Fruit fly (Drosophila melanogaster) whole organism, embryonic: ENCODE data around the gene CG46460.

Source experiments
- BEAF-32 ChIP-seq: fragments of 200-800 bp; sonication (Bioruptor generic); optimal IDR thresholded peaks from 3 replicates; lab custom pipeline; 2017; ENCODE audit warnings: missing biosample characterization, missing genetic modification characterization, mild to moderate bottlenecking, moderate library complexity, missing genetic modification reagents
- CG1024 ChIP-seq: fragments of 200-800 bp; sonication (Bioruptor generic); IDR thresholded peaks from 2 replicates; pipeline ENCODE4 v1.3.6; 2022; ENCODE audit warnings: missing biosample characterization, missing genetic modification characterization
- CG11398 ChIP-seq: fragments of 200-800 bp; sonication (Bioruptor generic); optimal IDR thresholded peaks from 2 replicates; lab custom pipeline; 2016; ENCODE audit warnings: missing biosample characterization, missing genetic modification characterization
- CG12391 ChIP-seq: fragments of 200-800 bp; sonication (Bioruptor generic); optimal IDR thresholded peaks from 3 replicates; lab custom pipeline; 2018; ENCODE audit warnings: missing biosample characterization, mild to moderate bottlenecking, missing genetic modification characterization, moderate library complexity
- CG13894 ChIP-seq: fragments of 200-800 bp; sonication (Bioruptor generic); optimal IDR thresholded peaks from 3 replicates; lab custom pipeline; 2018; ENCODE audit warnings: missing biosample characterization, mild to moderate bottlenecking, missing genetic modification characterization, moderate library complexity
- CG14441 ChIP-seq: fragments of 200-800 bp; sonication (Bioruptor generic); IDR thresholded peaks from 2 replicates; pipeline ENCODE4 v1.3.6; 2022; ENCODE audit warnings: missing biosample characterization, missing genetic modification characterization
- CG15011 ChIP-seq: fragments of 200-800 bp; sonication (Bioruptor generic); optimal IDR thresholded peaks from 3 replicates; lab custom pipeline; 2018; ENCODE audit warnings: missing biosample characterization, mild to moderate bottlenecking, missing genetic modification characterization
- CG15601 ChIP-seq: fragments of 200-800 bp; sonication (Bioruptor generic); optimal IDR thresholded peaks from 3 replicates; lab custom pipeline; 2019; ENCODE audit warnings: missing biosample characterization, mild to moderate bottlenecking, missing genetic modification characterization, moderate library complexity
- CG17186 ChIP-seq: fragments of 200-800 bp; sonication (Bioruptor generic); optimal IDR thresholded peaks from 3 replicates; lab custom pipeline; 2017; ENCODE audit warnings: missing biosample characterization, missing genetic modification reagents, missing genetic modification characterization
- CG17385 ChIP-seq: fragments of 200-800 bp; sonication (Bioruptor generic); optimal IDR thresholded peaks from 3 replicates; lab custom pipeline; 2018; ENCODE audit warnings: missing biosample characterization, mild to moderate bottlenecking, missing genetic modification characterization
- CG17802 ChIP-seq: fragments of 200-800 bp; sonication (Bioruptor generic); optimal IDR thresholded peaks from 2 replicates; lab custom pipeline; 2018; ENCODE audit warnings: missing biosample characterization, mild to moderate bottlenecking, missing genetic modification characterization, moderate library complexity
- CG1792 ChIP-seq: fragments of 200-800 bp; sonication (Bioruptor generic); optimal IDR thresholded peaks from 2 replicates; lab custom pipeline; 2016; ENCODE audit warnings: missing biosample characterization, missing genetic modification characterization
- CG31441 ChIP-seq: fragments of 200-800 bp; sonication (Bioruptor generic); IDR thresholded peaks from 2 replicates; pipeline ENCODE4 v1.3.6; 2022; ENCODE audit warnings: missing biosample characterization, missing genetic modification characterization
- CG4404 ChIP-seq: fragments of 200-800 bp; sonication (Bioruptor generic); IDR thresholded peaks from 2 replicates; pipeline ENCODE4 v1.3.6; 2022; ENCODE audit warnings: missing biosample characterization, missing genetic modification characterization
- CG4854 ChIP-seq: fragments of 200-800 bp; sonication (Bioruptor generic); optimal IDR thresholded peaks from 2 replicates; lab custom pipeline; 2016; ENCODE audit warnings: missing biosample characterization, missing genetic modification characterization, inconsistent platforms
- CG6272 ChIP-seq: fragments of 200-800 bp; sonication (Bioruptor generic); IDR thresholded peaks from 2 replicates; pipeline ENCODE4 v1.3.6; 2022; ENCODE audit warnings: missing biosample characterization, missing genetic modification characterization
- CG6813 ChIP-seq: fragments of 200-800 bp; sonication (Bioruptor generic); optimal IDR thresholded peaks from 2 replicates; lab custom pipeline; 2017; ENCODE audit warnings: missing biosample characterization, missing genetic modification characterization, mild to moderate bottlenecking, moderate library complexity, missing genetic modification reagents
- CG7556 ChIP-seq: fragments of 200-800 bp; sonication (Bioruptor generic); optimal IDR thresholded peaks from 2 replicates; lab custom pipeline; 2017; ENCODE audit warnings: missing biosample characterization, mild to moderate bottlenecking, missing genetic modification characterization
- CG7987 ChIP-seq: fragments of 200-800 bp; sonication (Bioruptor generic); optimal IDR thresholded peaks from 2 replicates; lab custom pipeline; 2018; ENCODE audit warnings: missing biosample characterization, mild to moderate bottlenecking, missing genetic modification characterization, moderate library complexity
- CG9817 ChIP-seq: fragments of 200-800 bp; sonication (Bioruptor generic); optimal IDR thresholded peaks from 2 replicates; lab custom pipeline; 2018; ENCODE audit warnings: missing biosample characterization, mild to moderate bottlenecking, missing genetic modification characterization, moderate library complexity
- CG9876 ChIP-seq: fragments of 200-800 bp; sonication (Bioruptor generic); optimal IDR thresholded peaks from 2 replicates; lab custom pipeline; 2016; ENCODE audit warnings: missing biosample characterization, missing genetic modification characterization
- Chrac-16 ChIP-seq: fragments of 200-800 bp; sonication (Bioruptor generic); optimal IDR thresholded peaks from 3 replicates; lab custom pipeline; 2016; ENCODE audit warnings: missing biosample characterization, missing genetic modification characterization
- Dbx ChIP-seq: fragments of 200-800 bp; sonication (Bioruptor generic); IDR thresholded peaks from 3 replicates; pipeline ENCODE4 v1.3.6; 2022; ENCODE audit warnings: missing biosample characterization, missing genetic modification characterization
- Eip74EF ChIP-seq, 2 experiments: fragments of 200-800 bp in 1 of 2; fragments of >200 bp in 1 of 2; sonication (Bioruptor generic) in 1 of 2; optimal IDR thresholded peaks; 2 replicates each; lab custom pipeline; 2017 to 2019; ENCODE audit warnings: missing biosample characterization in 2 of 2, missing genetic modification characterization in 2 of 2, mild to moderate bottlenecking in 1 of 2, moderate library complexity in 1 of 2
- Ets97D ChIP-seq: fragments of 200-800 bp; sonication (Bioruptor generic); optimal IDR thresholded peaks from 3 replicates; lab custom pipeline; 2016; ENCODE audit warnings: missing biosample characterization, missing genetic modification characterization
- Fer1 ChIP-seq: fragments of 200-800 bp; sonication (Bioruptor generic); optimal IDR thresholded peaks from 2 replicates; lab custom pipeline; 2017; ENCODE audit warnings: missing biosample characterization, mild to moderate bottlenecking, missing genetic modification characterization
- Hr3 ChIP-seq: fragments of 200-800 bp; sonication (Bioruptor generic); optimal IDR thresholded peaks from 3 replicates; lab custom pipeline; 2016; ENCODE audit warnings: missing biosample characterization, missing genetic modification characterization
- Mad ChIP-seq: fragments of 200-800 bp; sonication (Bioruptor generic); optimal IDR thresholded peaks from 2 replicates; lab custom pipeline; 2016; ENCODE audit warnings: missing biosample characterization, missing genetic modification characterization
- Meics ChIP-seq: fragments of 200-800 bp; sonication (Bioruptor generic); optimal IDR thresholded peaks from 2 replicates; lab custom pipeline; 2017; ENCODE audit warnings: missing biosample characterization, mild to moderate bottlenecking, missing genetic modification characterization
- Optix ChIP-seq: fragments of 200-800 bp; sonication (Bioruptor generic); IDR thresholded peaks from 3 replicates; pipeline ENCODE4 v1.3.6; 2022; ENCODE audit warnings: missing biosample characterization, missing genetic modification characterization
- Sin3A ChIP-seq: fragments of >200 bp; optimal IDR thresholded peaks from 2 replicates; lab custom pipeline; 2018
- Sox100B ChIP-seq: fragments of 200-800 bp; sonication (Bioruptor generic); optimal IDR thresholded peaks from 3 replicates; lab custom pipeline; 2018; ENCODE audit warnings: missing biosample characterization, mild to moderate bottlenecking, missing genetic modification characterization
- Trl ChIP-seq, 3 experiments: fragments of >200 bp in 2 of 3; fragments of 200-800 bp in 1 of 3; sonication (Bioruptor generic) in 1 of 3; optimal IDR thresholded peaks; 2 replicates in 1 of 3; 3 replicates in 2 of 3; lab custom pipeline; 2016 to 2017; ENCODE audit warnings: missing biosample characterization in 1 of 3, missing genetic modification characterization in 1 of 3
- aop ChIP-seq: fragments of 200-800 bp; sonication (Bioruptor generic); IDR thresholded peaks from 2 replicates; pipeline ENCODE4 v1.3.6; 2022; ENCODE audit warnings: missing biosample characterization, missing genetic modification characterization
- bab2 ChIP-seq: fragments of 200-800 bp; sonication (Bioruptor generic); optimal IDR thresholded peaks from 2 replicates; lab custom pipeline; 2016; ENCODE audit warnings: missing biosample characterization, missing genetic modification characterization
- btn ChIP-seq: fragments of 200-800 bp; sonication (Bioruptor generic); optimal IDR thresholded peaks from 2 replicates; lab custom pipeline; 2016; ENCODE audit warnings: missing biosample characterization, missing genetic modification characterization
- crol ChIP-seq: fragments of 200-800 bp; sonication (Bioruptor generic); IDR thresholded peaks from 2 replicates; pipeline ENCODE4 v1.3.6; 2022; ENCODE audit warnings: missing biosample characterization, missing genetic modification characterization
- fd64A ChIP-seq: fragments of 200-800 bp; sonication (Bioruptor generic); optimal IDR thresholded peaks from 3 replicates; lab custom pipeline; 2018; ENCODE audit warnings: missing biosample characterization, mild to moderate bottlenecking, missing genetic modification characterization
- gfzf ChIP-seq: fragments of 200-800 bp; sonication (Bioruptor generic); optimal IDR thresholded peaks from 2 replicates; lab custom pipeline; 2016; ENCODE audit warnings: missing biosample characterization, mild to moderate bottlenecking, missing genetic modification characterization, moderate library complexity
- lbe ChIP-seq: fragments of 200-800 bp; sonication (Bioruptor generic); optimal IDR thresholded peaks from 2 replicates; lab custom pipeline; 2016; ENCODE audit warnings: missing biosample characterization, mild to moderate bottlenecking, missing genetic modification characterization
- lilli ChIP-seq: fragments of 200-800 bp; sonication (Bioruptor generic); optimal IDR thresholded peaks from 3 replicates; lab custom pipeline; 2016; ENCODE audit warnings: missing biosample characterization, missing genetic modification characterization
- p53 ChIP-seq: fragments of 200-800 bp; sonication (Bioruptor generic); optimal IDR thresholded peaks from 2 replicates; lab custom pipeline; 2016; ENCODE audit warnings: missing biosample characterization, missing genetic modification characterization
- pfk ChIP-seq: fragments of 200-800 bp; sonication (Bioruptor generic); optimal IDR thresholded peaks from 2 replicates; lab custom pipeline; 2018; ENCODE audit warnings: missing biosample characterization, mild to moderate bottlenecking, missing genetic modification characterization, moderate library complexity
- sim ChIP-seq: fragments of 200-800 bp; sonication (Bioruptor generic); IDR thresholded peaks from 2 replicates; pipeline ENCODE4 v1.3.6; 2022; ENCODE audit warnings: missing biosample characterization, missing genetic modification characterization
- slp2 ChIP-seq: fragments of 200-800 bp; sonication (Bioruptor generic); optimal IDR thresholded peaks from 2 replicates; lab custom pipeline; 2016; ENCODE audit warnings: missing biosample characterization, missing genetic modification characterization
- sqz ChIP-seq: fragments of 200-800 bp; sonication (Bioruptor generic); optimal IDR thresholded peaks from 3 replicates; lab custom pipeline; 2018; ENCODE audit warnings: missing biosample characterization, mild to moderate bottlenecking, missing genetic modification characterization
- stc ChIP-seq: fragments of 200-800 bp; sonication (Bioruptor generic); IDR thresholded peaks from 2 replicates; pipeline ENCODE4 v1.3.6; 2022; ENCODE audit warnings: missing biosample characterization, missing genetic modification characterization
- tll ChIP-seq, 2 experiments: fragments of 200-800 bp in 1 of 2; fragments of >200 bp in 1 of 2; sonication (Bioruptor generic) in 1 of 2; optimal IDR thresholded peaks; 2 replicates each; lab custom pipeline; 2017 to 2019; ENCODE audit warnings: missing biosample characterization in 2 of 2, missing genetic modification characterization in 2 of 2, mild to moderate bottlenecking in 1 of 2, moderate library complexity in 1 of 2
- trh ChIP-seq: fragments of 200-800 bp; sonication (Bioruptor generic); optimal IDR thresholded peaks from 2 replicates; lab custom pipeline; 2016; ENCODE audit warnings: missing biosample characterization, missing genetic modification characterization
- ttk ChIP-seq: fragments of 200-800 bp; sonication (Bioruptor generic); IDR thresholded peaks from 2 replicates; pipeline ENCODE4 v2.1.2; 2022; ENCODE audit warnings: missing biosample characterization, missing genetic modification characterization
- wek ChIP-seq: fragments of 200-800 bp; sonication (Bioruptor generic); optimal IDR thresholded peaks from 3 replicates; lab custom pipeline; 2018; ENCODE audit warnings: missing biosample characterization, mild to moderate bottlenecking, missing genetic modification characterization, moderate library complexity

Gene CG46460

dm6 chr3L:4262384-4262783, 35.3 kb upstream of the CG46460 start, which contains the start of the genes CG11586 and VhaM9.7-a (continued):
- TF ChIP-seq CG17186 (GFP tag; lab: Kevin White, UChicago) = no peak
- TF ChIP-seq stc (GFP tag; lab: Robert Waterston, UW) = no peak
- peak; percentile 40 for TF ChIP-seq CG15601
- TF ChIP-seq ttk = no peak
- TF ChIP-seq Meics (GFP tag; lab: Kevin White, UChicago) = no peak
- no peak for TF ChIP-seq crol (GFP tag; lab: Robert Waterston, UW)
- TF ChIP-seq CG6272 (GFP tag; lab: Robert Waterston, UW) = no peak
- TF ChIP-seq CG14441 (GFP tag; lab: Robert Waterston, UW) = no peak
- TF ChIP-seq Eip74EF (GFP tag; optimal IDR thresholded peaks at IDR 0.05; lab: Kevin White, UChicago) = peak in 1 of 2 experiments; percentile 8
- peak; percentile 36 for TF ChIP-seq lilli (GFP tag; lab: Kevin White, UChicago)
- peak; percentile 66 for TF ChIP-seq BEAF-32
- no peak for TF ChIP-seq CG17385
- TF ChIP-seq Chrac-16 = peak; percentile 2
- TF ChIP-seq CG9817 (tag; lab: Kevin White, UChicago) = no peak
- TF ChIP-seq sim = no peak
- TF ChIP-seq CG11398 (GFP tag; lab: Kevin White, UChicago) = no peak
- no peak for TF ChIP-seq p53 (GFP tag; lab: Kevin White, UChicago)
- TF ChIP-seq Fer1 = peak; percentile 10
- TF ChIP-seq btn (GFP tag; lab: Kevin White, UChicago) = no peak
- TF ChIP-seq gfzf (GFP tag; lab: Kevin White, UChicago) = peak; percentile 56
- TF ChIP-seq lbe (GFP tag; lab: Kevin White, UChicago) = peak; percentile 53
- TF ChIP-seq Optix (GFP tag; lab: Robert Waterston, UW) = no peak
- 0 out of 2 replicates have a peak, but pooled peaks have one; percentile 22 for TF ChIP-seq CG31441
- TF ChIP-seq CG4404 (GFP tag; lab: Robert Waterston, UW) = no peak
- no peak for TF ChIP-seq CG15011
- no peak for TF ChIP-seq fd64A
- TF ChIP-seq trh (GFP tag; lab: Kevin White, UChicago) = no peak
- TF ChIP-seq CG7987 (GFP tag; lab: Kevin White, UChicago) = no peak
- no peak for TF ChIP-seq Sox100B (GFP tag; lab: Kevin White, UChicago)
- TF ChIP-seq CG13894 (tag; lab: Kevin White, UChicago) = no peak
- TF ChIP-seq slp2 (GFP tag; lab: Kevin White, UChicago) = no peak
- peak; percentile 43 for TF ChIP-seq sqz (GFP tag; lab: Kevin White, UChicago)
- TF ChIP-seq Sin3A (lab: Kevin White, UChicago) = peak; percentile 19
- TF ChIP-seq Hr3 (GFP tag; lab: Kevin White, UChicago) = peak; percentile 8
- TF ChIP-seq Trl (optimal IDR thresholded peaks at IDR 0.05; lab: Kevin White, UChicago) = no peak
- no peak for TF ChIP-seq Trl (GFP tag; optimal IDR thresholded peaks at IDR 0.05; lab: Kevin White, UChicago)
- no peak for TF ChIP-seq tll (GFP tag; optimal IDR thresholded peaks at IDR 0.05; lab: Kevin White, UChicago)
- peak; percentile 0 for TF ChIP-seq pfk (GFP tag; lab: Kevin White, UChicago)
- TF ChIP-seq CG1792 (GFP tag; lab: Kevin White, UChicago) = no peak
- TF ChIP-seq bab2 (GFP tag; lab: Kevin White, UChicago) = no peak
- no peak for TF ChIP-seq CG9876 (GFP tag; lab: Kevin White, UChicago)
- no peak for TF ChIP-seq Dbx (GFP tag; lab: Robert Waterston, UW)
- peak; percentile 50 for TF ChIP-seq CG12391
- TF ChIP-seq CG1024 (GFP tag; lab: Robert Waterston, UW) = no peak
- TF ChIP-seq CG4854 (GFP tag; lab: Kevin White, UChicago) = no peak
- no peak for TF ChIP-seq wek
- no peak for TF ChIP-seq aop (GFP tag; lab: Robert Waterston, UW)
- no peak for TF ChIP-seq CG6813
- peak; percentile 86 for TF ChIP-seq Ets97D (GFP tag; lab: Kevin White, UChicago)
- no peak for TF ChIP-seq CG7556 (GFP tag; lab: Kevin White, UChicago)
- peak; percentile 0 for TF ChIP-seq Mad (GFP tag; lab: Kevin White, UChicago)
- TF ChIP-seq CG17802 (tag; lab: Kevin White, UChicago) = no peak
